Fruit fly (Drosophila melanogaster) whole organism, larva: ENCODE measurements around the gene OtopLa.

ENCODE experiments used
- noc ChIP-seq: fragments of 200-800 bp; sonication (Bioruptor generic); optimal IDR thresholded peaks from 3 replicates; lab custom pipeline; 2019; ENCODE audit warnings: missing biosample characterization, mild to moderate bottlenecking, missing genetic modification characterization, moderate library complexity

The OtopLa gene

DNA sequence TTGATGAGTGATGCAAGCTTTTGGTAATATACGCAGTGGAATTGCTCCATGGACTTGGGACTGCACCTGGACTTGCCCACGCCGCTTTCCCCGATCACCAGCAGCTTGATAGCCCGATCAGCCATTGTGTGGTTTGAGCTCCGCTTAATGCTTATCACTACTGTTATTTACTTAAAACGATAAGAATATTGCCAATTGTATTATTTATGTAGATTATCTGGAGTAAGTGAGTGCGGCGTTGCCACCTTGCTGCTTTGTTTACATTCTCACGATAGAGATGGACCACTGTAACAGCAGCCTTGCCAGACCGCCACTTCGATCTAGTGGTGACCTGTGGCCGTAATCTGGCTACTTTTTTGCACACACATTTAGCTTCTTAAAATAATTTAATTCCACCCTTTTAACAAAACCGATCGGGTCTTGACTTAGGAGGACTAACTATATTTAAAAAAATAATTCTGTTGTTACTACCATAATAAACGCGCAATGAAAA lies 23.3 kb upstream of the OtopLa start, which contains the start of gene Rab18:
Gene Rab18 (minus strand): TSS at position 276 of the 493 bp plus-strand sequence.
- TF ChIP-seq noc: no peak

DNA sequence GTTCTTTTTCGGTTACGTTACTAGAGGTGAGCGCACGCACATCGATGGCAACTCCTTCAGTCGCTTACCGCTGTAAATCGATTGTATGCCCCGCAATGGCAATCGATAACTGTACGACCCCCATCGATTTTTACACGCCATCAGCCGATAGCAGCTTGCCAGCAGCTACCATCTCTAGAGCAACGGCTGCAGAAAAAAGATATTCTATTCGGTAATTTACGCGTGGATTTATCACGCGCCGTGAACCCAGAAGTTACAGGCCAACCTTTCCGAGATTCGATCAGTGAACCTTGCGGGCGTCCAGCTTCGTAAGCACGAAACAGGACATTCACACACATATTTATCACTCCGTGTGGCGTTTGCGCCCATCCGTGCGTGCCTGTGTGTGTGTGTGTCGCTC lies 17.6 kb upstream of the OtopLa start, which contains the start of the genes Sirt4 and CG4119:
Gene Sirt4 (minus strand): TSS at position 39 of the 400 bp plus-strand sequence.
Gene CG4119 (plus strand): TSS at position 151 of the 400 bp plus-strand sequence.
- TF ChIP-seq noc: peak; percentile 26

DNA sequence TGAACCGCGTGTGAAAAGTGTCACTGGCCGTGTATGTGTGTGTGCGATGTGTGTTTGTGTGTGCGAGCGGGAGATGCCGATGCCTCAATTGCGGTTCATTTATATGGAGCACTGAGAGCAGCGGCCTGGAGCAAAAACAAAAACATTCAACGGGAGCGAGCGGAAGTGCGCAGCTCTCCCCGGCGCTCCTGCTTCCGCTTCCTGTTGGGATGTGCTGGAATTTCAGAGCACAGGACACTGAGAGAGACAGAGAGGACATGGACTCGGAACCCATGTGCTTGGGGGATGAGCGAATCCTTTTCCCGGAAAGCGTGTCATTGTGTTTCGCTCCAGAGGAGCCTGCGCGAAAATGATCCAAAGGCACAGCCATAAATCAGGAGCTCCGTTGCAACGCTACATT lies 15.9 kb upstream of the OtopLa start:
- no peak for TF ChIP-seq noc

DNA sequence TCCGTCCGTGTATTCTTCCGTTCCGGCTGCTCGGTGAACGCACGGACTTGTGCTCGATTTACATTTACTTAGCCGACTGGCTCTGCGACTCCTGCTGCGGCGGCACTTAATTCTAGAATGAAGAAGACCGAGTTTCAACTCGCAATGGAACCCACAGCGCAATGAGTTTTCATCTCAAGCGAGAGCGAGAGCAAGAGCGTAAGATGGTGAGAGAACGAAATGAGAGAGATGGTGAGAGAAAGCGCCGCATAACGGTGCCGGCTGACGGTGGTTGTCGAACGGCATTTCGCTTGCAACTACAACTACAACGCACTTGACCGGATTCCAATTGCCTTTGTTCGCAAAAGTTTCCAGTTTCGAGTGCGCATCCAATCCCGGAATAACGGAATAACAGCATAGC lies 14.5 kb upstream of the OtopLa start, which contains the start of gene OtopLc:
Gene OtopLc (minus strand): TSS at position 101 of the 400 bp plus-strand sequence.
- no peak for TF ChIP-seq noc

DNA sequence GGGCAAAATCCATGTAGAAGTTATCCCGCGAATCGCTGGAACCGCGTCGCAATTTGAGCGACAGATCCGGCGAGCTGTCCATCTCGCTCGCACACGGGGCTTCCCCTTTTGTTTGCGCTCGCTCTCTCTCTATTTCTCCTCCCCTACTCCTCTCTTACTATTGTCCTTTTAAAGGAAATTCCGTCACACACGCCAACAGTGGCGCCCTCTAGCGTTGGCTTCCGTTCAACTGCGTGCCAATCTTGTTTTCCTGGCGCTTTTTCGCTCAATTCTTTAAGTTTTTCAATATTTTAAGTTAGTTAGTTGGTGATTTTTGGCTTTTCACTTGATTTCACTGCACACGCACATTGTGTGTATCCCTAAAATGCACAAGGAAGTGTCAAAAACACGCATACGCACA lies 13.7 kb upstream of the OtopLa start:
- no peak for TF ChIP-seq noc

DNA sequence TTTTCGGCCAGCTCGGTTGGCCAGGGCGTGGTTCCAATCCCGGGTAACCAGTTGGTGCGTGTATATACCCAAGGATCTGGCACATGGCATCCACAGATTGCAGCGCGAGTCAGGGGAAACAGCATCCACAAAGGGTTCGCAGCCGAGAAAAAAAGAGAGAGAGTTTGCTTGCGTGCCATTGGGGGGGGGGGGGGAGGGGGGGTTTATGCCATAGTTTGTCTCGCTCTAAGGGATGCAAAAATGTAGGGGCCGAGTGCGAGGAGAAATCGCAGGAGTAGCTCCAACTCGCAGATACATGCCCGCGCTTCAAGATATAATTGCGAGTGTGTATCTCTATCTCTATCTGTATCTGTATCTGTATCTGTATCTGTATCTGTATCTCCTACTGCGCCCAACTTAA lies 1.7 kb upstream of the OtopLa start:
- TF ChIP-seq noc: no peak

DNA sequence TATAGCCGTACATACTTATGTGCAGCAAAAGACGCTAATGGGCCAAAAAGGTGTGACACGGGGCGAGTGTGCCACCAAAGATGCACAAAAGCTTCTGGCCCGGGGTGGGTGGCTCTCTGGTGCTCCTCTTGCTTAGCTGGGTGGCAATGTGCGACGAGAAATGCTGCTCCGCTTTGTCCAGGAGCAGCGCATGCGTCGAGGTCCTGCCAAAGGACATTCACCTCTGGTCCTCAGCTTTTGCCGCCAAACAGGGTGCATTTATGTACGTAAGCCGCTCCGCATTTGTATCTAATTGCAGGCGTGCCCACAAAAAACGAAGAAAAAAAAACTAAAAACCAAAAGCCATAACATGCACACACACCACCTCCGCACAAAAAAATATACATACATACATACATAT lies 1.1 kb upstream of the OtopLa start:
- TF ChIP-seq noc: no peak

DNA sequence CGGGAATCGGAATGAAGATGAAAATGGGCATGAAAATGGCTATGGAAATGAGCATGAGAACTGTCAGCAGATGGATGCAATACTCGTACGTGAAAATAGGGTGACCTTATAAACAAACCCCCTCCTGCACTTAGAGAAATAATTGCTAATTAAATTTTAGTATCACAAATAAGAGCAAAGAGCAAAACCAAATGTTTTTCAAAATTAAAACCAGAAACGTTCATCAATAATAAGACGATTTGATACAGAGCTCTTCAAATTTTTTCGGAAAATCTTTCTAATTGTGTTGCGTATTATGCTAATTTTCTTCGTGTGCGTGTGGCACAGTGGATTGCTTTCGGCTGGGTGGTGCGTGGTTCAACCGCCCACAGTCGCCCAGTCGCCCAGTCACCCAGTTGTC lies 2.1 kb downstream of the OtopLa start:
- TF ChIP-seq noc: no peak

DNA sequence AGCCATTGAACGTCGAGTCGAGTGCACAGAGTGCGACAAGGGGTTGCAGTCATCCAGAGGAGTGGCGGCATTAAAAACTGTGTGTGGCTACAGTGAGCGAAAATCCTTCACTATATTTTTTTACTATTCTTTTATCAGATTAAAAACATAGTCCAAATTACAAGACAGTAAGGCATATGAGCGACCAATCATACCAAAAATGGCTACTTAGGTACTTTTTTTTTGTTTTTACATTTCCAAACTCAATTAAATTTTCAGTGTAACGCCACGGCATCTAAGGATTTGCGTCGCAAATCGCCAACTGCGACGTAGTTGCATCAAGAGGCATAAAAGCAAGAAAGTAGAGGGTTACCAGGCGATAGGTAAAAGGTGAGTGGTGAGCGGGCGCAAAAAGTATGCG lies 9.2 kb downstream of the OtopLa start:
- no peak for TF ChIP-seq noc

DNA sequence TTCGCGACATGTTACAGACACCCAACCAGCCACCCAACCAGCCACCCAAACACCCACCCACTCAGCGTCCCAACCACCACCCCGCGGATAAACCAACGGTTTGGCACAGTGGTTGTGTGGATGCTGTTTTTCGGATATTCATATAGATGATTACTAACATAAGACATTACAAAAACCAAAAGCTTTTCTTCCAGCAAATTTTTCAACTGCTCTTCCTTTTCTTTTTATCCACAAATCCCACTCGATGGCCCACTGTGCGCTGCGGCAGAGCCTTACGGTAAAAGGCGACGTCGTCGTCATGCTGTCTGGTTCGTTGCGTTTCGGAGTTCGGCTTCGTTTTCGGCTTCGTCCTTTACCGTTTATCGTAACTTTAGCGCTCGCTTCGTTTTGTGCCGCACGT lies 9.7 kb downstream of the OtopLa start:
- TF ChIP-seq noc: no peak

DNA sequence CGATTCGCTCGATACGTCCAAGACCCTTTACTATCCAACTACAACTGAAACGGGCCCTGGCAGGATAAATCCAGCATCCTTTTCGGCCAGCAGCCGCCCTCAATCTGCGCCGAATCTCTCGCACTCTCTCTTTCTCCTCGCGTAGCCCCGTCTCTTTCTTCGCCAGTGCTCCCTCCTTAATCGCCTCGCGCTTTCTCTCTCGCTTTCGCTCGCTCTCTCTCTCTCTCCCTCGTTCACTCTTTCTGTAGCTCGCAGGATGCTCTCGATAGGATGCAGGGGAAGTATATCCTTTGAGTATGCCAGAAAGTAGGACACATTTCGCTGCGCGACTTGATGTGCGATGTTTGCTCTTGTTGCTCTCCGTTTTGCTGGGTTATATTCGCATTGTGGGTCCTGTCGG lies 10.7 kb downstream of the OtopLa start:
- TF ChIP-seq noc: no peak

DNA sequence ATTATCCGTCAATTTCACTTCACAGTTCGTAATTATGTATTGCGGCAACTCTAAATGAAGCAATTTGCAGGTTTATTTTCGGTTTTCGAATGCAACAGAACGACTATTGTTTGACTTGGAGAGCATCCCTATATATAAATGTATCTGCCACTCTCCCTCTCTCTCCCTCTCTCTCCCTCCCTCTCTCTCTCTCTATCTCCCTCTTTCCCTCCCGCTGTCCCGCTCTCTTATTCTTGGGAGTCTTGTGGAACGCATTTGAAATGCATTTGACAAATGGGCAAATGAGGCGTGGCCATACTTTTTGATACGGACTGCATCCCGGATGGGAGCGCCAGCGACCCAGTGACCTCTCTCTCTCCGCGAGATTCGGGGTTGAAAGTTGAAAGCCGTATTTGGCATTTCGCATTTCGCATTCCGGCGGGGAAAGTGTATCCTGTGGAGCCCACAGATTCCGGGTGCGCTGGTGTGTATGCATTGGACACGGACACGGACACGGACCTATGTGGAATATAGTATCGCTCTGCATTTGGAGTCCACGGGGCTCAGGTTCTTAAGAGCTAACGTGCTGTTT lies 11.7 kb downstream of the OtopLa start:
- TF ChIP-seq noc: no peak

DNA sequence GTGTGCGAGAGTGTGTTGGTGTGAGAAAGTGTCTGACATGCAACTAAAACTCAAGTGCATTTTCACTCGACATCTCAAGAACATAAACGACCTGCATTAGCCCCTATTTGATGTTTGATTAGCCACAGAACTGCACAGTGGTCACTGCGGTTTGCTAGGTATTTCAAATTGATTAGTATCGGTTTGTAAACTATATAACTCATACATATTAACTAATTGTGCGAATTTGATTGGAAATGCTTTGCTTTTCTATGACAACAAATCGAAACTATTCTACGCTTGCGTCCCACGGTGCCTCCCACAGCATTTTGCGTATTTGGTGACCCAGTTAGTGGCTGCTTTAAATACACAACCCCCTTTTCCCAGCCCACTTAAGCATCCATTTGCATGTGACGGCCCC lies 13.6 kb downstream of the OtopLa start:
- no peak for TF ChIP-seq noc

DNA sequence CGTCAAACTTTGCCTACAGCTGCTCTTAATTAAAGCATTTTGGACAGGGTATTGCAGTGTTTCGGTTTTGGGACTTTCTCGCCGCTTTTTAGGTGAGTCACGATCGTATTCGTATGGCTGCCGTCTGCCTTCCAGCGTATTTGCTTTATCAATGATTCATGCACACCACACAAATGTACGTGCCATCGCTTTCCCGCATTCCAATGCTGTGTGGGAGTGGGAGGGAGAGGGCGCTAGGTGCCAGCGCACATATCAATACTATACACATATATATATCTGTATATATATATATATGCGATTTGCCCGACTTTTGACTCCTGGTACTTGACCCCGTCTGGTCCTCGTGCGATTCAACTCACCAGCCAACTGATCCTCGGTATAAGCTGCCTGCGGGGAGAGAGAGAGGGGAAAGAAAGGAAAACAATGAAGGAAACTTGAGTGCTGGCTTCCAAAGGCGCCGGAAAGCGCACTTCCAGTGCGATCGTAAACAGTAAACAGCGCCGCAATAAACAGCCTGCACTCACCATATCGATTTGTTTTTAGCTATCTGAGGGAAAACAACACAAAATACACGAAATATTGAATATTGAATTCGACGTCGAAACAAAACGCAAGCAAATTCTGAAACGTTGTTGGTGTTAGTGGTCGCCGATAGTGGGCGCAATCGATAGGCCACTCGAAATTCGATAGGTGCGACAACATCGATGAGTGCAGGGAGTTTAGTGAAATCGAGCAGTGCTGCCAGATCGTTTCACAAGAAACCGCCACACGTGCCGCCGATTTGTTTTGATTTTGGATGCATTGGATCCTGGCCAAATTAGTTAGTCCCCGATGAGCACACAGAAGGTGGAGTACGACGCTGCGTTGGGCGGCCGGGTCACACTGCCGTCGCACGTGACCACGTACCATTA lies 26.1 kb downstream of the OtopLa start, which contains the start of the genes Mlc-c and Pop1:
Gene Mlc-c (minus strand): TSS at position 647 of the 911 bp plus-strand sequence.
Gene Pop1 (plus strand): TSS at position 756 of the 911 bp plus-strand sequence.
- no peak for TF ChIP-seq noc

DNA sequence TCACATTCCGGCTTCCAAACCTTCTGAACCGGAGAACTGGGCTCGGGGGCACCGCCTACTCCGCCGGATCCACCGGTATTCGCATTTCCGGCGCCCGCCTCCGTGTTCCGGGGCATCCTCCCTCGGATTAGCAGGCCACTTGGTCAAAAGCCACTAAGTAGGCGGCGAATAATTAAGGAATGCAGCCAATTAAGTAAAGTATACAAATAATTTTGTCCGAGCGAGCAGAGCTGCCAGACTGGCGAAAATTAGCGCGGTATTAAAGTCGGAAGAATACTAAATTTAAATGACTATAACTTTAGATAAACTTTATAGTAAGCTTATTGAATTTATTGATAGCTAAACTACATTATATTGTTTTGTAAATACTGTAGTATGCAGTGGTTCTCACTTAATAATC lies 29.7 kb downstream of the OtopLa start, which contains the start of gene RhoGAP5A:
Gene RhoGAP5A (minus strand): TSS at position 245 of the 400 bp plus-strand sequence.
- TF ChIP-seq noc: no peak

DNA sequence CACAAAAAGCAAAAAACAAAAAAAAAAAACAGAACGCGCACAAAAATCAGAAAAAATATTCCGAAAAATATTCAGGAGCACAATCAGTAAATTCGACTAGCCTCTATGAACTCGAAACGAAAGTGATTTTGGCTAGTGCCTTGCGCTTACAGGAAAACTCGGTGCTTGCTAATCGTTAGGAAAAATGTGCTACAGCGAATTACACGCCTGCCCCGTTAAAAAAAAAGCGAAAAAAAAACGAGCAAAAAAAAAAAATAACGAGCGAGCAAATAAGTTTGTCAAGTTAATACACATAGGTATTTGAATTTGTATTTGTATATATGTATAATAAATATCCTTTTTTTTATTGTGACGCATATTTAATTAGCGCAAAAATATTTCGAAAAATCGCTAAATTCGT lies 32.0 kb downstream of the OtopLa start, which contains the start of gene CG34434:
Gene CG34434 (minus strand): TSS at position 101 of the 400 bp plus-strand sequence.
- TF ChIP-seq noc: no peak

DNA sequence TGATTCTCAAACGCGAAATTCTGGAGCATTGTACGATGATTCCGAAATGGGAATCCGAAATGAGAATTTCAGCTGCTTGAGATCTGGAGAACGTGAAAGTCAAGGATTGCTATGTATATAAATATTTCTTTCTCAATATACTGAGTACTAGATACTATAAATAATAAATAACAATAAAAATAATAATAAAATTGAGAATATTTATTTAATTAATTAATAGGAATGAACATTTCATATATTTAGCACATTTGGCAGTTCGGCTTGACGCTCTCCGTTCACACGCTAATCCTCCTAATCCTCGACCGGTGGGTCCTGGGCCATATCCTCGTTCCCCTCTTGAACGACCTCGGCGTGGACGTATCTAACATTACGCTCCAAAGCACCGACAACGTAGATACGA lies 33.9 kb downstream of the OtopLa start, which contains the start of gene CG34435:
Gene CG34435 (minus strand): TSS at position 101 of the 400 bp plus-strand sequence.
- no peak for TF ChIP-seq noc
